Worm (Caenorhabditis elegans): ENCODE measurements around the gene dao-3.
A peak's percentile ranks its signal among the peaks of the same experiment; 100 is the strongest.

Gene dao-3

ce11 chrX:8109531-8109930, 23.2 kb upstream of the dao-3 start:
- no peak for TF ChIP-seq fkh-6 (tag; optimal IDR thresholded peaks at IDR 0.05)
- peak; percentile 19 for TF ChIP-seq tbx-2 (tag; optimal IDR thresholded peaks at IDR 0.05)
- TF ChIP-seq unc-3 (GFP tag; conservative IDR thresholded peaks at IDR 0.05), result no peak
- TF ChIP-seq unc-3 (tag; optimal IDR thresholded peaks at IDR 0.05), result no peak

ce11 chrX:8107921-8108320, 21.6 kb upstream of the dao-3 start, which contains the start of gene K07E3.9:
Gene K07E3.9, plus strand, starts transcription at chrX:8108221.
- TF ChIP-seq ref-2 (tag; optimal IDR thresholded peaks at IDR 0.05) (no peak), tbx-7 (tag; optimal IDR thresholded peaks at IDR 0.05) (no peak), fkh-6 (tag; optimal IDR thresholded peaks at IDR 0.05) (no peak), odd-2 (tag; optimal IDR thresholded peaks at IDR 0.05) (no peak), fax-1 (tag; optimal IDR thresholded peaks at IDR 0.05) (no peak), ceh-48 (tag; optimal IDR thresholded peaks at IDR 0.05) (no peak), pha-4 (tag; optimal IDR thresholded peaks at IDR 0.05) (no peak), hlh-13 (GFP tag; optimal IDR thresholded peaks at IDR 0.05) (no peak), F13H6.1 (tag; optimal IDR thresholded peaks at IDR 0.05) (no peak), tbx-2 (tag; optimal IDR thresholded peaks at IDR 0.05) (no peak), dmd-4 (tag; optimal IDR thresholded peaks at IDR 0.05; ENCODE audit: borderline replicate concordance) (no peak), hlh-8 (tag; optimal IDR thresholded peaks at IDR 0.05) (no peak), unc-86 (tag; optimal IDR thresholded peaks at IDR 0.05) (no peak), pha-2 (tag; optimal IDR thresholded peaks at IDR 0.05) (no peak)

ce11 chrX:8103899-8104298, 17.5 kb upstream of the dao-3 start, which contains the start of gene K07E3.2:
Gene K07E3.2, plus strand, starts transcription at chrX:8104298.
- TF ChIP-seq sdc-2 (tag; optimal IDR thresholded peaks at IDR 0.05) (peak; percentile 92), eyg-1 (tag; optimal IDR thresholded peaks at IDR 0.05) (no peak), sox-4 (tag; optimal IDR thresholded peaks at IDR 0.05) (no peak), sox-2 (GFP tag; IDR thresholded peaks at IDR 0.05) (no peak), ceh-45 (GFP tag; IDR thresholded peaks at IDR 0.05) (no peak), pax-1 (tag; optimal IDR thresholded peaks at IDR 0.05) (no peak), pha-4 (tag; optimal IDR thresholded peaks at IDR 0.05) (no peak), pat-9 (tag; optimal IDR thresholded peaks at IDR 0.05) (no peak)

- no peak for TF ChIP-seq ahr-1 (tag; optimal IDR thresholded peaks at IDR 0.05)
- no peak for TF ChIP-seq ceh-30 (tag; optimal IDR thresholded peaks at IDR 0.05)
- TF ChIP-seq ceh-34 (tag; optimal IDR thresholded peaks at IDR 0.05), result no peak
- TF ChIP-seq unc-42 (tag; optimal IDR thresholded peaks at IDR 0.05), result no peak
- TF ChIP-seq ceh-9 (tag; optimal IDR thresholded peaks at IDR 0.05), result no peak
- TF ChIP-seq pha-2 (tag; optimal IDR thresholded peaks at IDR 0.05), result no peak
- no peak for TF ChIP-seq unc-55 (GFP tag; optimal IDR thresholded peaks at IDR 0.05)
- TF ChIP-seq pha-4 (tag; optimal IDR thresholded peaks at IDR 0.05), result no peak
- TF ChIP-seq ceh-19 (GFP tag; optimal IDR thresholded peaks at IDR 0.05), result no peak
- TF ChIP-seq C38D4.7 (GFP tag; optimal IDR thresholded peaks at IDR 0.05), result no peak
- no peak for TF ChIP-seq mec-3 (tag; optimal IDR thresholded peaks at IDR 0.05; ENCODE audit: borderline replicate concordance)
- TF ChIP-seq unc-86 (tag; optimal IDR thresholded peaks at IDR 0.05), result no peak
- TF ChIP-seq ztf-16 (tag; optimal IDR thresholded peaks at IDR 0.05), result no peak
- TF ChIP-seq odd-2 (tag; optimal IDR thresholded peaks at IDR 0.05), result no peak
- no peak for TF ChIP-seq nhr-11 (tag; optimal IDR thresholded peaks at IDR 0.05)
- no peak for TF ChIP-seq ceh-18 (tag; optimal IDR thresholded peaks at IDR 0.05)
Measured at ce11 chrX:8098813-8099360, 12.5 kb upstream of the dao-3 start, which contains the start of gene catp-5. Gene catp-5, minus strand, starts transcription at chrX:8098863.

ce11 chrX:8089916-8090315, 3.6 kb upstream of the dao-3 start:
- TF ChIP-seq unc-42 (tag; optimal IDR thresholded peaks at IDR 0.05) (peak; percentile 68), F13H6.1 (tag; optimal IDR thresholded peaks at IDR 0.05) (no peak), ceh-31 (tag; optimal IDR thresholded peaks at IDR 0.05) (no peak), pax-1 (tag; optimal IDR thresholded peaks at IDR 0.05) (no peak)

Data from whole organism, late embryonic.